Worm (Caenorhabditis elegans) whole organism, L4/young adult: ENCODE results near the gene ceh-76.

Experiments
- dao-5 ChIP-seq: sonication (generic microtip); optimal IDR thresholded peaks from 2 replicates; lab custom pipeline; 2016; ENCODE audit warnings: missing genotype, missing genetic modification characterization, moderate library complexity, missing compliant biosample characterization
- him-1 ChIP-seq: sonication (generic microtip); optimal IDR thresholded peaks from 2 replicates; lab custom pipeline; 2016; ENCODE audit warnings: missing genotype, missing genetic modification reagents, missing genetic modification characterization, missing compliant biosample characterization

DNA sequence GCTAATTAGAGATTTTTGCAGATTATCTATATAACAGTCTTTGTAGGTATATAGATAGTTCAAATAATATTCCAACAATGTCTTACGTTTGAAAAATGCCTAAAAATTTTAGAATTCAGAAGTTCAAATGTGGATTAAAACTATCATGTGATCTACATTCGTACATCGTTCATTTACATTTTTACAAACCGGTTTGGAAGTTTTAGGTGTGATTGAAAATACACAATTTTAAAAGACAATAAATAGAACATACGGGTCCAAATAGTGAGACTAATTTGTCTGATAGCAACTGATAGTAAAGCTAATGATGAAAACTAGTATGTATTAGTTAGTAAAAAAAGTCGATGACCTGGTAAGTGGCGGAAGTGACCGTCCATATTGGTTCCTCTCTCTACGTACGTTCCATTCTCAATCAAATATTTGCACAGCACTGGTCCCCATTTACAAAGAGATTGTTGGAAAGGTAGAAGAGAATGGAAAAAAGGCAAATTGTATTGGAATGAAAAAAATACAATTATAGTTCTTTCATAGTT is 46.9 kb upstream of the ceh-76 start:
- TF ChIP-seq him-1 (tag; lab: Kevin White, UChicago) (no peak), dao-5 (tag; lab: Kevin White, UChicago) (no peak)
